Worm (Caenorhabditis elegans) whole organism, L3 larva: Measurements from ENCODE around the gene F56H9.8.

ENCODE experiments used
- ZK546.5 ChIP-seq: sonication (generic microtip); optimal IDR thresholded peaks from 2 replicates; lab custom pipeline; 2017; ENCODE audit warnings: missing biosample characterization, missing genetic modification characterization
- aly-2 ChIP-seq: fragments of 150-350 bp; optimal IDR thresholded peaks from 2 replicates; lab custom pipeline; 2014; ENCODE audit warnings: missing biosample characterization, missing genetic modification characterization
- ama-1 ChIP-seq: fragments of 150-350 bp; optimal IDR thresholded peaks from 2 replicates; lab custom pipeline; 2018
- ceh-16 ChIP-seq: sonication (generic microtip); optimal IDR thresholded peaks from 2 replicates; lab custom pipeline; 2017; ENCODE audit warnings: missing biosample characterization, missing genetic modification characterization
- ceh-28 ChIP-seq: fragments of 150-350 bp; optimal IDR thresholded peaks from 2 replicates; lab custom pipeline; 2014; ENCODE audit warnings: missing biosample characterization, missing genetic modification reagents, missing genetic modification characterization
- ceh-82 ChIP-seq: fragments of 150-350 bp; optimal IDR thresholded peaks from 2 replicates; lab custom pipeline; 2014; ENCODE audit warnings: missing biosample characterization, missing genetic modification characterization
- ceh-9 ChIP-seq: sonication (generic microtip); optimal IDR thresholded peaks from 2 replicates; lab custom pipeline; 2018; ENCODE audit warnings: missing biosample characterization, missing genetic modification characterization
- daf-12 ChIP-seq: fragments of 150-350 bp; optimal IDR thresholded peaks from 2 replicates; lab custom pipeline; 2014; ENCODE audit warnings: missing biosample characterization, missing genetic modification reagents, missing genetic modification characterization
- egl-5 ChIP-seq: fragments of 150-350 bp; optimal IDR thresholded peaks from 2 replicates; lab custom pipeline; 2017; ENCODE audit warnings: missing biosample characterization, missing genetic modification reagents, missing genetic modification characterization, inconsistent platforms
- elt-2 ChIP-seq: sonication (generic microtip); optimal IDR thresholded peaks from 2 replicates; lab custom pipeline; 2016; ENCODE audit warnings: missing genetic modification reagents, mild to moderate bottlenecking, missing genetic modification characterization, missing compliant biosample characterization
- elt-3 ChIP-seq, 3 experiments: fragments of 150-350 bp in 1 of 3; sonication (generic microtip) in 2 of 3; optimal IDR thresholded peaks; 2 replicates in 2 of 3; 4 replicates in 1 of 3; lab custom pipeline; 2014 to 2017; ENCODE audit warnings: missing biosample characterization in 3 of 3, missing genetic modification characterization in 3 of 3
- eor-1 ChIP-seq, 2 experiments: fragments of 150-350 bp; optimal IDR thresholded peaks; 2 replicates each; lab custom pipeline; 2014 to 2018; ENCODE audit warnings: missing biosample characterization in 2 of 2, missing genetic modification characterization in 2 of 2
- fkh-10 ChIP-seq: sonication (generic microtip); optimal IDR thresholded peaks from 2 replicates; lab custom pipeline; 2017; ENCODE audit warnings: missing biosample characterization, missing genetic modification reagents, missing genetic modification characterization
- fos-1 ChIP-seq: fragments of 150-350 bp; optimal IDR thresholded peaks from 2 replicates; lab custom pipeline; 2014; ENCODE audit warnings: missing biosample characterization, missing genetic modification characterization
- hmg-11 ChIP-seq: sonication (generic microtip); optimal IDR thresholded peaks from 2 replicates; lab custom pipeline; 2016; ENCODE audit warnings: missing genetic modification characterization, missing compliant biosample characterization
- jun-1 ChIP-seq: fragments of 150-350 bp; optimal IDR thresholded peaks from 2 replicates; lab custom pipeline; 2014; ENCODE audit warnings: missing biosample characterization, missing genetic modification reagents, missing genetic modification characterization
- lin-39 ChIP-seq: fragments of 150-350 bp; optimal IDR thresholded peaks from 2 replicates; lab custom pipeline; 2018; ENCODE audit warnings: missing biosample characterization, missing genetic modification reagents, missing genetic modification characterization
- mdl-1 ChIP-seq: fragments of 150-350 bp; optimal IDR thresholded peaks from 2 replicates; lab custom pipeline; 2014; ENCODE audit warnings: missing biosample characterization, missing genetic modification characterization
- mml-1 ChIP-seq: fragments of 150-350 bp; sonication (generic microtip); optimal IDR thresholded peaks from 3 replicates; lab custom pipeline; 2014; ENCODE audit warnings: missing biosample characterization, missing genetic modification characterization
- nhr-11 ChIP-seq: fragments of 150-350 bp; optimal IDR thresholded peaks from 2 replicates; lab custom pipeline; 2014; ENCODE audit warnings: missing biosample characterization, missing genetic modification characterization
- nhr-12 ChIP-seq: fragments of 150-350 bp; optimal IDR thresholded peaks from 2 replicates; lab custom pipeline; 2014; ENCODE audit warnings: missing biosample characterization, missing genetic modification characterization
- nhr-23 ChIP-seq: fragments of 150-350 bp; optimal IDR thresholded peaks from 2 replicates; lab custom pipeline; 2014; ENCODE audit warnings: missing biosample characterization, missing genetic modification reagents, missing genetic modification characterization
- nhr-237 ChIP-seq: fragments of 150-350 bp; optimal IDR thresholded peaks from 2 replicates; lab custom pipeline; 2014; ENCODE audit warnings: missing biosample characterization, missing genetic modification characterization
- nhr-25 ChIP-seq: sonication (generic microtip); optimal IDR thresholded peaks from 2 replicates; lab custom pipeline; 2017; ENCODE audit warnings: missing biosample characterization, missing genetic modification characterization
- nhr-28 ChIP-seq: fragments of 150-350 bp; optimal IDR thresholded peaks from 2 replicates; lab custom pipeline; 2014; ENCODE audit warnings: missing biosample characterization, missing genetic modification characterization
- nhr-76 ChIP-seq: fragments of 150-350 bp; sonication (generic microtip); optimal IDR thresholded peaks from 5 replicates; lab custom pipeline; 2014; ENCODE audit warnings: missing biosample characterization, missing genetic modification characterization
- nhr-77 ChIP-seq: fragments of 150-350 bp; optimal IDR thresholded peaks from 2 replicates; lab custom pipeline; 2014; ENCODE audit warnings: missing biosample characterization, missing genetic modification characterization
- pqm-1 ChIP-seq: fragments of 150-350 bp; optimal IDR thresholded peaks from 2 replicates; lab custom pipeline; 2017; ENCODE audit warnings: missing biosample characterization, missing genetic modification characterization, inconsistent platforms
- sea-2 ChIP-seq: fragments of 150-350 bp; sonication (generic microtip); optimal IDR thresholded peaks from 4 replicates; lab custom pipeline; 2014; ENCODE audit warnings: missing biosample characterization, missing genetic modification reagents, missing genetic modification characterization
- skn-1 ChIP-seq: fragments of 150-350 bp; optimal IDR thresholded peaks from 2 replicates; lab custom pipeline; 2014; ENCODE audit warnings: missing biosample characterization, missing genetic modification characterization
- snpc-4 ChIP-seq: fragments of 150-350 bp; optimal IDR thresholded peaks from 2 replicates; lab custom pipeline; 2014; ENCODE audit warnings: missing biosample characterization, missing genetic modification characterization
- tbx-2 ChIP-seq: sonication (generic microtip); optimal IDR thresholded peaks from 2 replicates; lab custom pipeline; 2016; ENCODE audit warnings: mild to moderate bottlenecking, missing genetic modification characterization, missing compliant biosample characterization
- unc-62 ChIP-seq: fragments of 150-350 bp; sonication (generic microtip); optimal IDR thresholded peaks from 4 replicates; lab custom pipeline; 2014; ENCODE audit warnings: missing biosample characterization, missing genetic modification reagents, missing genetic modification characterization
- zag-1 ChIP-seq: fragments of 150-350 bp; optimal IDR thresholded peaks from 2 replicates; lab custom pipeline; 2014; ENCODE audit warnings: missing biosample characterization, missing genetic modification characterization
- ztf-11 ChIP-seq: fragments of 150-350 bp; optimal IDR thresholded peaks from 2 replicates; lab custom pipeline; 2014; ENCODE audit warnings: missing biosample characterization, missing genetic modification characterization
- ztf-4 ChIP-seq: fragments of 150-350 bp; optimal IDR thresholded peaks from 2 replicates; lab custom pipeline; 2014; ENCODE audit warnings: missing biosample characterization, missing genetic modification characterization

Gene F56H9.8

DNA sequence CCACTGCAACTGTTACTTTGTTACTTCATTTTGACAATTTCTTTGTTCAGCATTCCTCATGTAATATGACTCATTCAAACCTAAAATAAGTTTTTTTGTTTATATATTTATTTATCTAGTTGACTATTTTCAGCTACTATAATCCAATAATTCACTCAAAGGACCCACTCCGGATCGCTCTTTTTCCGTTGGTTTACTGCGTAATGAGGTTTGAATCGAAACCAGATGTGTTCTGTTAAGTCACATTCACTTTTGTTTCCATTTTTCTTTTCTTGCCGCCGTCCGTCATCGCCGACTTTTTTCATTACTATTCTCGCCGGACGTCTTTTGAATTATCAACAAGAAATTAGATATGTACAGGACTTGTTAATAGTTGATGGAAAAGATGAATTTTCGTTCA lies 18.8 kb downstream of the F56H9.8 start:
- TF ChIP-seq tbx-2 (tag; lab: Kevin White, UChicago) (no peak), hmg-11 (tag; lab: Kevin White, UChicago) (no peak), eor-1 (tag; optimal IDR thresholded peaks at IDR 0.05; lab: Kevin White, UChicago) (no peak), nhr-28 (tag; lab: Kevin White, UChicago) (no peak), aly-2 (tag; lab: Kevin White, UChicago) (no peak), snpc-4 (no peak), sea-2 (no peak), ZK546.5 (no peak)

DNA sequence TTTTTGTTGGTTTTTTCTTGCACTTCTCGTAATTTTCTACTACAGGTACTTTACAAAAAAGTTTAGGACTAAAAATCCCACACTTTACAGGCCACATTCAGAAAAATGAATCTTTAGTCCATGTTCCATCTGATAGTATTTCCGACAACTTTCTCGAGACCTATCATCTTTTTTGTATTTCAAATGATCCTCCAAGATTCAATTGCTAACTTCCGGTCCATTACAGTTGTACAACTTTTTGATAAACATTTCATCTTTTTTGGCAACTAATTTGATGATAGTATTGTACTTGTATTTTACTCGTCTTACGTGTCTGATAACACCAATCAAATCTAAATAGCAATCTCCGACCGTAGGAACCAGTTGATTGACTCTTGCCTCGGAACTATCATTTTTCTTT lies 22.8 kb downstream of the F56H9.8 start:
- TF ChIP-seq fos-1 (tag; lab: Kevin White, UChicago) (no peak), nhr-25 (no peak), nhr-76 (tag; lab: Kevin White, UChicago) (no peak), nhr-11 (tag; lab: Kevin White, UChicago) (no peak), hmg-11 (tag; lab: Kevin White, UChicago) (no peak), zag-1 (no peak), jun-1 (no peak), pqm-1 (no peak), elt-2 (tag; lab: Kevin White, UChicago) (no peak), ztf-4 (tag; lab: Kevin White, UChicago) (no peak), ceh-82 (tag; lab: Kevin White, UChicago) (no peak), ama-1 (lab: Kevin White, UChicago) (no peak), ceh-16 (tag; lab: Kevin White, UChicago) (no peak), mml-1 (tag; lab: Kevin White, UChicago) (no peak), nhr-237 (no peak), ceh-28 (tag; lab: Kevin White, UChicago) (no peak), aly-2 (tag; lab: Kevin White, UChicago) (no peak)

DNA sequence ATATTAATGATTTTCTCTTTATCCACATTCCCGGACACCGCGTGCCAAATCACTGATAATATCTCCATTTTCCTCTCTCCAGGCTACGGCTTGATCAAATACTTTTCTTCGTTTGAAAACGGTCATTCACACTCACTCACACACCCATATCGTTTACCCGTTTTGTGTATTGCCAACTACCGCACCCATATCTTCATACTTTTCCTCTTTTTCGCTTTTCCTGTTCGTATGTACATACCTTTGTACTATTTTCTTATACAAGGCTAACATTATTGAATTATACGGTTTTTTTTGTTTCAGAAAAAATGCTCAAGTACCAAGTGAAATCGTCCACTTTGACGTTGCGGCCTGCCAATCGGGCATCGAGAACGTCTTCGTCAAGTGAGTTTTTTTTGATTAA lies 23.3 kb downstream of the F56H9.8 start, which contains the start of gene W05B10.4:
Gene W05B10.4, plus strand, starts transcription at position 301 of the 400 bp plus-strand sequence.
- TF ChIP-seq skn-1 = no peak
- TF ChIP-seq nhr-12 (tag; lab: Kevin White, UChicago) = no peak
- no peak for TF ChIP-seq ceh-16 (tag; lab: Kevin White, UChicago)
- no peak for TF ChIP-seq mml-1 (tag; lab: Kevin White, UChicago)
- no peak for TF ChIP-seq nhr-77 (tag; lab: Kevin White, UChicago)
- TF ChIP-seq jun-1 = no peak

DNA sequence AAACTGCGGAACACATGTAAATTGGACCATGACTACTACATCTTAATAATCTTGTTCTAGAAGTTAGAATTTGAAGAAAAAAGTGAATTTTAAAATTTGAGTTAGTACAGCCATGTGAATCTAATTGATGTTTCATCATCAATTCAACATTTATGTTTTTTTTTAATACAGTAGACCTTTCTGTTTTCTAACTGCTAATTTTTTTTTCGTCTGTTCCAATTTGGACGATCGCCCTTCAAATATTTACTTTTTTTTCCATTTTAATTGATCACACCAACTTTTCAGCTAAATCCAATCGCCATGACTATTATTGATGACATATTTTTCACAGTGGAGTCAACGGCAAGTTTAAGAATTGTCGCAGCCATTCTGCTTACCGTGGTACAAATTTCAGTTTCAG lies 26.0 kb downstream of the F56H9.8 start, which contains the start of gene srx-116:
Gene srx-116, plus strand, starts transcription at position 301 of the 400 bp plus-strand sequence.
- TF ChIP-seq unc-62 (GFP tag; lab: Kevin White, UChicago) (no peak), nhr-23 (tag; lab: Kevin White, UChicago) (no peak), mdl-1 (no peak), egl-5 (no peak), tbx-2 (tag; lab: Kevin White, UChicago) (no peak), pqm-1 (no peak), ceh-82 (tag; lab: Kevin White, UChicago) (no peak), eor-1 (tag; optimal IDR thresholded peaks at IDR 0.05; lab: Kevin White, UChicago) (no peak), mml-1 (tag; lab: Kevin White, UChicago) (no peak), elt-3 (tag; optimal IDR thresholded peaks at IDR 0.05; lab: Kevin White, UChicago) (no peak), elt-2 (tag; lab: Kevin White, UChicago) (no peak)

DNA sequence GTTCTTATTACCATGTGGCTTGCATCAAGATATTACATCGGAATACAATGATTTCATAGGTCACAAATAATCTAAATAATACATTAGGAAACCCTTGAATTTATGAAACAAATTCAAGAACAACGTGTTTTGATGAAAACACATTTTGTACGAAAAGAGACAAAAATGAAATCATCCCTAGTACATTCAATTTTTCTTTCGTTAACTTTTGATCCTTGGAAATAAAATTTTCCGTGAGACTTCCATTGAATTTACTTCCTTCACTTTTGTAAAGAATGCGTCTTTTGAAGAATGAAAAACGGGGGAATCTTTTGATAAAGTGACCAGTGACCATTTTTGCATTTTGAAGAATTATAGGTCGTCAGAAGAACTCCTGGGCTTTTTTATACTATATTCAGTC lies 29.1 kb downstream of the F56H9.8 start:
- TF ChIP-seq tbx-2 (tag; lab: Kevin White, UChicago) (no peak), fkh-10 (GFP tag; lab: Kevin White, UChicago) (peak; percentile 81)

DNA sequence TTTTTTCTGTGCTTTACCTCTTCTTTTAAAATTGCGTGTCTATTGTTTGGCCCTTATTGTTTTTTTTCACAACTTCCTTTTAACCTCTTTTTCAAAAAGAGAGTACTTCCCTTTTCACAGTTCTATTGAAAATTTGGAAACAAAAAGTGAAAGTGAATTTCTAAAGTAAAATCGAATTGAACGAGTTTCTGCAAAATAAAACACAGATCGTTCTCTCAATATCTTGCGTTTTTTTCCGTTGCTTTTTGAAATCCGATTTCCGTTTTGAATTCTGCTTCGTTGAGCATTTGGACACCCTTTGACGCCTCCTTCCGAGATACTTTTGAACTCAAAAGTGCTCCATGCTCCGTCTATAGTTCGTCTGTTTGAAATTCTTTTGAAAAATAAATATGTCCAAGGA lies 31.7 kb downstream of the F56H9.8 start:
- TF ChIP-seq ZK546.5 (no peak), daf-12 (no peak), lin-39 (no peak), ztf-11 (tag; lab: Kevin White, UChicago) (no peak), ztf-4 (tag; lab: Kevin White, UChicago) (no peak), ceh-9 (no peak), fkh-10 (GFP tag; lab: Kevin White, UChicago) (peak; percentile 57)
